Fruit fly (Drosophila melanogaster): ENCODE data around the gene EMC4.

EMC4 gene

DNA sequence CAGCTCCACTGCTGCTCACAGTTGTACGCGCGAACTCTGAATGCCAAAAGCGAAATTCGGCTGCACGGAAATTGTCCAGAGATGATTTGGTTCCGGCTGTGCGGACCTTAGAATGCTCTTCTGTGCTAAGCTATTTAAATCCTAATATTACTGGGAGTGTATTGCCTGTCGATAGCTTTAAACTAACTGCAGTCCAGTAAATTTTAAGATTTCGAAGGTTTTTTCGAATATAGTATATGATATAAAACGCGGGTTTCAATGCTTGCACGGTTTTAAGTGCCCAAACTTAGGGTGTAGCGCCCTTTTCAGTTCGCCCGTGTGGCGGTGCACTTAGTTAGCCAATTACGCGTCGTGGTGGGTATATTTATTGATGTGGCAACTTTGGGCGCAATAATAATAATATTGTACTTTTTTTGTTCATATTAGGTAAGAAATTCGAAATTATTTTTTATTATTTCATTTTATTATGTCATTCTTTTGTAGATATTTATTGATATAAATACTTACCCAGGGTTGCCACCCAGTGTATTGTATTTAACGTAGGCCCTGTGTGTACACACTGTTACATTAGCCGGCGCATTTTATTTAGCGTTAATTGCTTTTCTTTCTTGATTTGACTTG lies 10.8 kb upstream of the EMC4 start, which contains the start of the genes Chro and Ssl1 (continued):
- TF ChIP-seq CG7271 (tag; optimal IDR thresholded peaks at IDR 0.05) (peak; percentile 99), Dp (GFP tag; optimal IDR thresholded peaks at IDR 0.05) (peak; percentile 59), CG18476 (GFP tag; optimal IDR thresholded peaks at IDR 0.05) (peak; percentile 100), otp (GFP tag; IDR thresholded peaks at IDR 0.05) (peak; percentile 100), CG9215 (GFP tag; IDR thresholded peaks at IDR 0.05) (peak; percentile 99), CG4328 (GFP tag; optimal IDR thresholded peaks at IDR 0.05) (peak; percentile 98), CG3847 (GFP tag; IDR thresholded peaks at IDR 0.05) (peak; percentile 100), MBD-R2 (GFP tag; IDR thresholded peaks at IDR 0.05) (peak; percentile 99), abd-A (tag; optimal IDR thresholded peaks at IDR 0.05) (peak; percentile 95), CG8290 (GFP tag; optimal IDR thresholded peaks at IDR 0.05) (peak; percentile 100), CG8290 (tag; optimal IDR thresholded peaks at IDR 0.05) (peak; percentile 99 to 100), CG2712 (tag; optimal IDR thresholded peaks at IDR 0.05) (peak; percentile 100), pzg (GFP tag; optimal IDR thresholded peaks at IDR 0.05) (peak; percentile 79), CG8388 (GFP tag; optimal IDR thresholded peaks at IDR 0.05) (peak; percentile 100), NK7.1 (GFP tag; optimal IDR thresholded peaks at IDR 0.05) (peak; percentile 100), zen2 (GFP tag; IDR thresholded peaks at IDR 0.05; ENCODE audit: partially characterized antibody) (no peak), slbo (GFP tag; IDR thresholded peaks at IDR 0.05) (peak; percentile 100), zfh2 (GFP tag; optimal IDR thresholded peaks at IDR 0.05) (peak; percentile 100), CG2889 (GFP tag; IDR thresholded peaks at IDR 0.05) (peak; percentile 100), grn (GFP tag; optimal IDR thresholded peaks at IDR 0.05) (peak; percentile 97), lov (optimal IDR thresholded peaks at IDR 0.05) (no peak), lov (GFP tag; IDR thresholded peaks at IDR 0.05) (peak; percentile 100), insv (GFP tag; optimal IDR thresholded peaks at IDR 0.05) (peak; percentile 84 to 89), Meics (GFP tag; optimal IDR thresholded peaks at IDR 0.05) (peak; percentile 100), H15 (GFP tag; IDR thresholded peaks at IDR 0.05) (peak; percentile 100), Hmx (GFP tag; optimal IDR thresholded peaks at IDR 0.05) (peak; percentile 99), CG17829 (tag; optimal IDR thresholded peaks at IDR 0.05) (peak; percentile 100), CG13775 (GFP tag; optimal IDR thresholded peaks at IDR 0.05) (peak; percentile 100), maf-S (GFP tag; optimal IDR thresholded peaks at IDR 0.05) (peak; percentile 100), NFAT (GFP tag; IDR thresholded peaks at IDR 0.05) (peak; percentile 99), CG34422 (GFP tag; IDR thresholded peaks at IDR 0.05) (peak; percentile 100), CG10565 (GFP tag; optimal IDR thresholded peaks at IDR 0.05) (peak; percentile 100), CG8765 (GFP tag; IDR thresholded peaks at IDR 0.05) (peak; percentile 100), z (GFP tag; IDR thresholded peaks at IDR 0.05) (peak; percentile 89), CG12659 (GFP tag; optimal IDR thresholded peaks at IDR 0.05) (peak; percentile 100), fd64A (GFP tag; optimal IDR thresholded peaks at IDR 0.05) (peak; percentile 99), amos (GFP tag; IDR thresholded peaks at IDR 0.05; ENCODE audit: partially characterized antibody) (0 out of 2 replicates have a peak, but pooled peaks have one; percentile 18), exex (tag; optimal IDR thresholded peaks at IDR 0.05) (peak; percentile 96), dm (GFP tag; optimal IDR thresholded peaks at IDR 0.05) (peak; percentile 100), BtbVII (GFP tag; optimal IDR thresholded peaks at IDR 0.05) (peak; percentile 100), CG14014 (GFP tag; IDR thresholded peaks at IDR 0.05) (peak; percentile 100), CG11723 (GFP tag; optimal IDR thresholded peaks at IDR 0.05) (peak; percentile 100), h (optimal IDR thresholded peaks at IDR 0.05) (no peak), cad (GFP tag; optimal IDR thresholded peaks at IDR 0.05) (no peak), Camta (GFP tag; optimal IDR thresholded peaks at IDR 0.05) (peak; percentile 100), CG2120 (GFP tag; optimal IDR thresholded peaks at IDR 0.05) (peak; percentile 100), CG12299 (tag; optimal IDR thresholded peaks at IDR 0.05) (peak; percentile 99), CG14710 (tag; optimal IDR thresholded peaks at IDR 0.05) (peak; percentile 100), CG17361 (GFP tag; IDR thresholded peaks at IDR 0.05) (peak; percentile 100), gt (GFP tag; IDR thresholded peaks at IDR 0.05) (peak; percentile 100), CG1529 (GFP tag; optimal IDR thresholded peaks at IDR 0.05) (peak; percentile 100)
